Worm (Caenorhabditis elegans) whole organism, late embryonic: ENCODE measurements around the gene F56A8.4.

Experiments used
- C08G9.2 ChIP-seq: sonication (generic microtip); optimal IDR thresholded peaks from 2 replicates; lab custom pipeline; 2016; ENCODE audit warnings: mild to moderate bottlenecking, missing genetic modification characterization, moderate library complexity, missing compliant biosample characterization
- C38D4.7 ChIP-seq: fragments of 200-800 bp; sonication (Bioruptor generic); optimal IDR thresholded peaks from 2 replicates; lab custom pipeline; 2018; ENCODE audit warnings: mild to moderate bottlenecking, missing genetic modification characterization, moderate library complexity, missing compliant biosample characterization
- F13H6.1 ChIP-seq: sonication (generic microtip); optimal IDR thresholded peaks from 2 replicates; lab custom pipeline; 2016; ENCODE audit warnings: missing genetic modification characterization, missing compliant biosample characterization
- K02D7.2 ChIP-seq: sonication (generic microtip); optimal IDR thresholded peaks from 2 replicates; lab custom pipeline; 2017; ENCODE audit warnings: mild to moderate bottlenecking, missing genetic modification characterization, missing compliant biosample characterization
- K09A11.1 ChIP-seq: sonication (generic microtip); optimal IDR thresholded peaks from 2 replicates; lab custom pipeline; 2017; ENCODE audit warnings: antibody characterized with exemption, mild to moderate bottlenecking, missing genetic modification characterization, missing compliant biosample characterization; ENCODE audit not compliant: insufficient read depth
- T23F11.4 ChIP-seq: fragments of 200-800 bp; sonication (Bioruptor generic); optimal IDR thresholded peaks from 2 replicates; lab custom pipeline; 2018; ENCODE audit warnings: mild to moderate bottlenecking, missing genetic modification characterization, missing compliant biosample characterization
- Y22D7AL.16 ChIP-seq: sonication (generic microtip); optimal IDR thresholded peaks from 2 replicates; lab custom pipeline; 2016; ENCODE audit warnings: missing genetic modification characterization, missing compliant biosample characterization
- ama-1 ChIP-seq: fragments of 150-350 bp; optimal IDR thresholded peaks from 2 replicates; lab custom pipeline; 2014
- ceh-14 ChIP-seq: sonication (generic microtip); optimal IDR thresholded peaks from 2 replicates; lab custom pipeline; 2016; ENCODE audit warnings: missing genotype, missing genetic modification characterization, missing compliant biosample characterization
- ceh-18 ChIP-seq: sonication (generic microtip); optimal IDR thresholded peaks from 2 replicates; lab custom pipeline; 2016; ENCODE audit warnings: missing genetic modification characterization, missing compliant biosample characterization
- ceh-19 ChIP-seq: fragments of 200-800 bp; sonication (Bioruptor generic); optimal IDR thresholded peaks from 2 replicates; lab custom pipeline; 2018; ENCODE audit warnings: mild to moderate bottlenecking, missing genetic modification characterization, missing compliant biosample characterization
- ceh-22 ChIP-seq: sonication (generic microtip); optimal IDR thresholded peaks from 2 replicates; lab custom pipeline; 2017; ENCODE audit warnings: missing biosample characterization, missing genetic modification characterization
- ceh-30 ChIP-seq: fragments of 150-350 bp; optimal IDR thresholded peaks from 2 replicates; lab custom pipeline; 2014; ENCODE audit warnings: missing biosample characterization, missing genetic modification characterization
- ceh-34 ChIP-seq: sonication (generic microtip); optimal IDR thresholded peaks from 2 replicates; lab custom pipeline; 2016; ENCODE audit warnings: mild to moderate bottlenecking, missing genetic modification characterization, missing compliant biosample characterization
- ceh-9 ChIP-seq: sonication (generic microtip); optimal IDR thresholded peaks from 2 replicates; lab custom pipeline; 2016; ENCODE audit warnings: mild to moderate bottlenecking, missing genetic modification characterization, inconsistent platforms, missing compliant biosample characterization
- dmd-4 ChIP-seq: sonication (generic microtip); optimal IDR thresholded peaks from 2 replicates; lab custom pipeline; 2016; ENCODE audit warnings: borderline replicate concordance, missing genetic modification characterization, missing compliant biosample characterization
- dve-1 ChIP-seq: sonication (generic microtip); optimal IDR thresholded peaks from 2 replicates; lab custom pipeline; 2017; ENCODE audit warnings: antibody characterized with exemption, mild to moderate bottlenecking, missing genetic modification characterization, missing compliant biosample characterization
- elt-4 ChIP-seq: sonication (generic microtip); optimal IDR thresholded peaks from 2 replicates; lab custom pipeline; 2016; ENCODE audit warnings: missing genetic modification characterization, missing compliant biosample characterization
- ets-4 ChIP-seq: sonication (generic microtip); optimal IDR thresholded peaks from 2 replicates; lab custom pipeline; 2016; ENCODE audit warnings: missing genetic modification characterization, missing compliant biosample characterization
- fax-1 ChIP-seq: sonication (generic microtip); optimal IDR thresholded peaks from 2 replicates; lab custom pipeline; 2016; ENCODE audit warnings: missing genotype, missing genetic modification characterization, missing compliant biosample characterization
- fkh-10 ChIP-seq: fragments of 150-350 bp; optimal IDR thresholded peaks from 2 replicates; lab custom pipeline; 2014; ENCODE audit warnings: missing biosample characterization, missing genetic modification reagents, missing genetic modification characterization
- fkh-6 ChIP-seq: sonication (generic microtip); optimal IDR thresholded peaks from 2 replicates; lab custom pipeline; 2016; ENCODE audit warnings: missing genetic modification characterization, missing compliant biosample characterization
- gmeb-2 ChIP-seq: sonication (generic microtip); optimal IDR thresholded peaks from 2 replicates; lab custom pipeline; 2016; ENCODE audit warnings: missing genetic modification characterization, inconsistent platforms, missing compliant biosample characterization
- hlh-13 ChIP-seq: fragments of 200-800 bp; sonication (Bioruptor generic); optimal IDR thresholded peaks from 2 replicates; lab custom pipeline; 2018; ENCODE audit warnings: mild to moderate bottlenecking, missing genetic modification characterization, missing compliant biosample characterization
- hlh-15 ChIP-seq: sonication (generic microtip); optimal IDR thresholded peaks from 2 replicates; lab custom pipeline; 2016; ENCODE audit warnings: missing genetic modification characterization, missing compliant biosample characterization
- hlh-30 ChIP-seq: sonication (generic microtip); optimal IDR thresholded peaks from 2 replicates; lab custom pipeline; 2017; ENCODE audit warnings: antibody characterized with exemption, missing genetic modification characterization, missing compliant biosample characterization; ENCODE audit not compliant: insufficient read depth
- hlh-8 ChIP-seq: sonication (generic microtip); optimal IDR thresholded peaks from 2 replicates; lab custom pipeline; 2016; ENCODE audit warnings: missing genotype, missing genetic modification characterization, missing compliant biosample characterization
- lin-11 ChIP-seq: fragments of 200-800 bp; sonication (Bioruptor generic); optimal IDR thresholded peaks from 2 replicates; lab custom pipeline; 2018; ENCODE audit warnings: mild to moderate bottlenecking, missing genetic modification characterization, missing compliant biosample characterization
- madf-2 ChIP-seq: sonication (generic microtip); optimal IDR thresholded peaks from 2 replicates; lab custom pipeline; 2017; ENCODE audit warnings: missing genetic modification characterization, missing compliant biosample characterization
- mec-3 ChIP-seq: sonication (generic microtip); optimal IDR thresholded peaks from 2 replicates; lab custom pipeline; 2016; ENCODE audit warnings: borderline replicate concordance, missing genetic modification characterization, missing compliant biosample characterization
- nhr-11 ChIP-seq: fragments of 150-350 bp; optimal IDR thresholded peaks from 2 replicates; lab custom pipeline; 2014; ENCODE audit warnings: missing biosample characterization, missing genetic modification characterization
- nhr-232 ChIP-seq: sonication (generic microtip); optimal IDR thresholded peaks from 2 replicates; lab custom pipeline; 2016; ENCODE audit warnings: missing genetic modification characterization, missing compliant biosample characterization
- npax-4 ChIP-seq: sonication (generic microtip); optimal IDR thresholded peaks from 2 replicates; lab custom pipeline; 2016; ENCODE audit warnings: missing genetic modification characterization, missing compliant biosample characterization
- pag-3 ChIP-seq: sonication (generic microtip); optimal IDR thresholded peaks from 2 replicates; lab custom pipeline; 2016; ENCODE audit warnings: missing compliant biosample characterization, missing genetic modification characterization, borderline replicate concordance
- pat-9 ChIP-seq: fragments of 200-800 bp; sonication (Bioruptor generic); optimal IDR thresholded peaks from 2 replicates; lab custom pipeline; 2018; ENCODE audit warnings: mild to moderate bottlenecking, missing genetic modification characterization, moderate library complexity, missing compliant biosample characterization
- pax-1 ChIP-seq: fragments of 150-350 bp; optimal IDR thresholded peaks from 2 replicates; lab custom pipeline; 2014; ENCODE audit warnings: missing biosample characterization, missing genetic modification characterization
- pha-2 ChIP-seq: sonication (generic microtip); optimal IDR thresholded peaks from 2 replicates; lab custom pipeline; 2017; ENCODE audit warnings: mild to moderate bottlenecking, missing genetic modification characterization, missing compliant biosample characterization
- pha-4 ChIP-seq: fragments of 150-350 bp; optimal IDR thresholded peaks from 2 replicates; lab custom pipeline; 2018; ENCODE audit warnings: missing biosample characterization, missing genetic modification reagents, missing genetic modification characterization
- rnt-1 ChIP-seq: sonication (generic microtip); optimal IDR thresholded peaks from 2 replicates; lab custom pipeline; 2016; ENCODE audit warnings: missing genetic modification characterization, missing compliant biosample characterization
- sox-4 ChIP-seq: sonication (generic microtip); optimal IDR thresholded peaks from 2 replicates; lab custom pipeline; 2017; ENCODE audit warnings: mild to moderate bottlenecking, missing genetic modification characterization, inconsistent platforms, missing compliant biosample characterization
- tbx-2 ChIP-seq: sonication (generic microtip); optimal IDR thresholded peaks from 2 replicates; lab custom pipeline; 2016; ENCODE audit warnings: missing genetic modification characterization, missing compliant biosample characterization
- unc-3 ChIP-seq, 2 experiments: fragments of 200-800 bp in 1 of 2; sonication (Bioruptor generic) in 1 of 2; sonication (generic microtip) in 1 of 2; conservative IDR thresholded peaks in 1 of 2; optimal IDR thresholded peaks in 1 of 2; 2 replicates each; pipeline versions ENCODE4 v1.3.6 to Lab custom; 2016 to 2022; ENCODE audit warnings: missing compliant biosample characterization in 2 of 2, missing genetic modification characterization in 2 of 2, missing genetic modification reagents in 1 of 2
- unc-42 ChIP-seq: sonication (generic microtip); optimal IDR thresholded peaks from 2 replicates; lab custom pipeline; 2016; ENCODE audit warnings: missing genotype, missing genetic modification characterization, missing compliant biosample characterization
- unc-55 ChIP-seq: sonication (generic microtip); optimal IDR thresholded peaks from 2 replicates; lab custom pipeline; 2017; ENCODE audit warnings: missing biosample characterization, missing genetic modification reagents, missing genetic modification characterization

Gene F56A8.4

DNA sequence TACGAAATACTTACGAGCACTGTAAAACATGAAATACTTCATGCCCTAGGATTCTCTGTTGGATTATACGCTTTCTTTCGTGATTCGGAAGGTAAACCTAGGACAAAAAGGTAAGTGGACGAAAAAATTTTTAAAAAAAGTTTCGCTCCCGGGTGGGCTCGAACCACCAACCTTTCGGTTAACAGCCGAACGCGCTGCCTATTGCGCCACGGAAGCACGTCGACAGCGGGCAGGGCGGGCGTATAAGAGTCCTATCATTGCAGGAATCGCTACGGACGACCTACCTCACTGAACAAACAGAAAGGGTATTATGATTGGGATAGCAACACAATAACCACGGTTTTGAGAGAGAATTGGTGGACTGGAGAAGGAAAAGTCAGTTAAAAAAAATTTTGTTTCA lies 38.1 kb upstream of the F56A8.4 start (continued):
- peak; percentile 24 for TF ChIP-seq sox-4
- TF ChIP-seq C38D4.7 (GFP tag; lab: Kevin White, UChicago), result peak; percentile 68
- TF ChIP-seq F13H6.1 (tag; lab: Kevin White, UChicago), result no peak
- no peak for TF ChIP-seq mec-3 (tag; lab: Kevin White, UChicago)
- no peak for TF ChIP-seq npax-4 (tag; lab: Kevin White, UChicago)
- no peak for TF ChIP-seq ceh-22 (tag; lab: Kevin White, UChicago)
- TF ChIP-seq dmd-4 (tag; lab: Kevin White, UChicago), result no peak
- no peak for TF ChIP-seq fkh-10 (GFP tag; lab: Kevin White, UChicago)
- no peak for TF ChIP-seq madf-2 (tag; lab: Kevin White, UChicago)
- TF ChIP-seq tbx-2 (tag; lab: Kevin White, UChicago), result peak; percentile 5
- TF ChIP-seq fax-1, result no peak
- TF ChIP-seq nhr-232 (tag; lab: Kevin White, UChicago), result peak; percentile 28
- TF ChIP-seq T23F11.4 (GFP tag; lab: Kevin White, UChicago), result no peak
- peak; percentile 61 for TF ChIP-seq gmeb-2
- no peak for TF ChIP-seq elt-4
- 0 out of 2 replicates have a peak, but pooled peaks have one; percentile 11 for TF ChIP-seq unc-3 (GFP tag; conservative IDR thresholded peaks at IDR 0.05; lab: Robert Waterston, UW)
- no peak for TF ChIP-seq unc-3 (tag; optimal IDR thresholded peaks at IDR 0.05; lab: Kevin White, UChicago)
- peak; percentile 3 for TF ChIP-seq pha-2 (tag; lab: Kevin White, UChicago)
- TF ChIP-seq hlh-15, result no peak
- no peak for TF ChIP-seq K09A11.1
- no peak for TF ChIP-seq ceh-19 (GFP tag; lab: Kevin White, UChicago)
- no peak for TF ChIP-seq nhr-11 (tag; lab: Kevin White, UChicago)
- no peak for TF ChIP-seq unc-55 (GFP tag; lab: Kevin White, UChicago)
- TF ChIP-seq ceh-9, result no peak
- TF ChIP-seq lin-11 (tag; lab: Kevin White, UChicago), result peak; percentile 9
- TF ChIP-seq pha-4 (tag; lab: Kevin White, UChicago), result no peak
- TF ChIP-seq pat-9, result peak; percentile 20
- TF ChIP-seq C08G9.2 (tag; lab: Kevin White, UChicago), result peak; percentile 31
- TF ChIP-seq Y22D7AL.16 (tag; lab: Kevin White, UChicago), result peak; percentile 24
- no peak for TF ChIP-seq ama-1 (lab: Kevin White, UChicago)
- TF ChIP-seq rnt-1 (tag; lab: Kevin White, UChicago), result peak; percentile 6
- TF ChIP-seq ceh-18 (tag; lab: Kevin White, UChicago), result no peak
- no peak for TF ChIP-seq hlh-8
- no peak for TF ChIP-seq ets-4
- TF ChIP-seq pax-1 (tag; lab: Kevin White, UChicago), result no peak
- TF ChIP-seq unc-42 (tag; lab: Kevin White, UChicago), result no peak
- no peak for TF ChIP-seq ceh-30
- no peak for TF ChIP-seq hlh-30 (tag; lab: Kevin White, UChicago)
- peak; percentile 60 for TF ChIP-seq K02D7.2 (tag; lab: Kevin White, UChicago)
- TF ChIP-seq ceh-34, result peak; percentile 49
- no peak for TF ChIP-seq pag-3 (tag; lab: Kevin White, UChicago)
- TF ChIP-seq ceh-14 (tag; lab: Kevin White, UChicago), result no peak
- peak; percentile 55 for TF ChIP-seq fkh-6 (tag; lab: Kevin White, UChicago)
- TF ChIP-seq dve-1 (tag; lab: Kevin White, UChicago), result peak; percentile 9
- TF ChIP-seq hlh-13 (GFP tag; lab: Kevin White, UChicago), result peak; percentile 26
